Fruit fly (Drosophila melanogaster) whole organism, adult: ENCODE results near the gene Arr2.

Source experiments
- CG11617 ChIP-seq: fragments of 200-800 bp; sonication (Bioruptor generic); optimal IDR thresholded peaks from 2 replicates; lab custom pipeline; 2017; ENCODE audit warnings: mild to moderate bottlenecking, missing biosample characterization, missing genetic modification reagents, missing genetic modification characterization
- CG12768 ChIP-seq: fragments of 200-800 bp; sonication (Bioruptor generic); optimal IDR thresholded peaks from 2 replicates; lab custom pipeline; 2017; ENCODE audit warnings: missing biosample characterization, missing genetic modification characterization, mild to moderate bottlenecking, moderate library complexity, missing genetic modification reagents
- CG1620 ChIP-seq: fragments of 200-800 bp; sonication (Bioruptor generic); optimal IDR thresholded peaks from 2 replicates; lab custom pipeline; 2016; ENCODE audit warnings: missing biosample characterization, missing genetic modification characterization
- CG5204 ChIP-seq: fragments of 200-800 bp; sonication (Bioruptor generic); optimal IDR thresholded peaks from 2 replicates; lab custom pipeline; 2016; ENCODE audit warnings: missing biosample characterization, missing genetic modification characterization
- CG7101 ChIP-seq: fragments of 200-800 bp; sonication (Bioruptor generic); optimal IDR thresholded peaks from 2 replicates; lab custom pipeline; 2018; ENCODE audit warnings: missing biosample characterization, mild to moderate bottlenecking, missing genetic modification characterization, moderate library complexity
- Hr96 ChIP-seq: fragments of 200-800 bp; sonication (Bioruptor generic); optimal IDR thresholded peaks from 2 replicates; lab custom pipeline; 2016; ENCODE audit warnings: missing biosample characterization, missing genetic modification characterization
- bab1 ChIP-seq: fragments of 200-800 bp; sonication (Bioruptor generic); optimal IDR thresholded peaks from 3 replicates; lab custom pipeline; 2019; ENCODE audit warnings: missing biosample characterization, mild to moderate bottlenecking, missing genetic modification characterization, moderate library complexity
- cnc ChIP-seq, 2 experiments: fragments of >200 bp; optimal IDR thresholded peaks; 2 replicates each; lab custom pipeline; 2017
- kay ChIP-seq: fragments of 200-800 bp; sonication (Bioruptor generic); peaks from one replicate; lab custom pipeline; 2016; ENCODE audit warnings: missing biosample characterization, missing genetic modification characterization, borderline replicate concordance
- tj ChIP-seq: fragments of 200-800 bp; sonication (Bioruptor generic); optimal IDR thresholded peaks from 3 replicates; lab custom pipeline; 2017; ENCODE audit warnings: missing biosample characterization, mild to moderate bottlenecking, missing genetic modification characterization, moderate library complexity
- toe ChIP-seq: fragments of 200-800 bp; sonication (Bioruptor generic); optimal IDR thresholded peaks from 2 replicates; lab custom pipeline; 2016; ENCODE audit warnings: missing biosample characterization, missing genetic modification characterization

DNA sequence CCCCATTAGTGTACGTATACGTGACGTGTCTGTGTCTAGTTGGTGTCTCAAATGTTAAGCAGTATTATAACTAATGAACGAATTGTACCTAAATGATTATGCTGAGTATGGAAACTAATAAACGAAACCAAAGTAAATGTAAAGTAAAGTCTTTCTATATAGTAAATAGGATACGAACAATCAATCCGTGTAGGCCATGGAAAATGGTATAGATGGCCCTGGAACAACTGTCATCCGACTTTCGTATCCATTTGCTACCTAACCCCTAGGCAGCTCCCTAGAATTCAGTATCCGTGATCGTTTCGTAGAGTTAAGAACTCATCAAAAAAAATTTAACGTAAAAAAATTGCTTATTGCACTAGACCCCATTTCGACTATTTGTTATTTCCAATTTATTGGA lies 31.8 kb downstream of the Arr2 start, which contains the start of gene S-Lap1:
- no peak for TF ChIP-seq CG12768 (GFP tag; lab: Kevin White, UChicago)
- TF ChIP-seq tj (GFP tag; lab: Kevin White, UChicago): no peak
- TF ChIP-seq cnc (optimal IDR thresholded peaks at IDR 0.05; lab: Kevin White, UChicago): no peak
- TF ChIP-seq toe: no peak
- no peak for TF ChIP-seq CG11617 (GFP tag; lab: Kevin White, UChicago)
- no peak for TF ChIP-seq kay (GFP tag; lab: Kevin White, UChicago)
- TF ChIP-seq CG5204: no peak
- no peak for TF ChIP-seq CG7101 (tag; lab: Kevin White, UChicago)
- TF ChIP-seq CG1620 (GFP tag; lab: Kevin White, UChicago): no peak
- no peak for TF ChIP-seq Hr96 (GFP tag; lab: Kevin White, UChicago)
- no peak for TF ChIP-seq bab1 (GFP tag; lab: Kevin White, UChicago)
